Worm (Caenorhabditis elegans): ENCODE results near the gene F44A2.5.

Gene F44A2.5

DNA sequence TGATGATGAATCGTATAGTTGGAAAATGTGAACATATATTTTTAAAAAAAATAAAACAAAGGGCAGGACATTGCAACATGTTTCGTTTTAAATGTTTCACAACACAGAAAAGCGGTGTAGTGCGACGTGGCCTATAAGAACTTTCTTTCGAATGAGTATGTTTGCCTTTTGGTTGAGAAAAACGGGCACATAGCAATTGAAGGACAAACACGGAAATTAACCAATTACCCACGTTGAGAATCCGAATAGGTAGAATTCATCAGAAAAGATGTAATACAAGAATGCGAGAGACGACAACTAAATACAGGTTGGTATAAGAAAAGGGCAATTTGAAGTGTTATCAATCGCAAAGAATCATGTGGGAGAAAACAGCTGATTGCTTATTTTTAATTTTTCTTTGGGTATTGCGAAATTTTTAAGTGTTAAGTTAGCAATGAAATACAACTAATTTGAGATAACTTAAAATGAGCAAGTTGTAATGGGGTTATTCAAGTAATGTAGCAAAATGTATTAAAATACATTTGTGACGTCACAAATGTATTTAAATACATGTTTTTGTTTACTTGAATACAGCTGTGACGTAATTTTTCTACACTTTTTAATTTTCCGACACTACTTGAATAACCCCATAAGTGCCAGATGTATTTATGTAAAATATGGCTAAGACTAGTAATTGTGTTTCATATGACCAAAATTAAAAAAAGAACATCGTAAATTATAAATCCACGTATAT, 36.0 kb downstream of the F44A2.5 start, which contains the start of gene acl-14:
Gene acl-14 (minus strand): TSS at position 316 of the 733 bp plus-strand sequence.
- TF ChIP-seq ztf-7 (tag; optimal IDR thresholded peaks at IDR 0.05) (no peak), mes-2 (tag; optimal IDR thresholded peaks at IDR 0.05; ENCODE audit: poor library complexity, severe bottlenecking) (peak; percentile 28), cey-2 (tag; optimal IDR thresholded peaks at IDR 0.05; ENCODE audit: borderline replicate concordance, insufficient read depth) (no peak), ZK546.5 (tag; optimal IDR thresholded peaks at IDR 0.05) (no peak), nhr-102 (tag; optimal IDR thresholded peaks at IDR 0.05) (no peak), R02D3.7 (tag; optimal IDR thresholded peaks at IDR 0.05) (no peak), nhr-77 (tag; optimal IDR thresholded peaks at IDR 0.05) (no peak), Y105C5A.15 (GFP tag; IDR thresholded peaks at IDR 0.05) (no peak), dpl-1 (GFP tag; optimal IDR thresholded peaks at IDR 0.05) (no peak), ceh-20 (GFP tag; IDR thresholded peaks at IDR 0.05) (no peak), Y48G9A.11 (GFP tag; IDR thresholded peaks at IDR 0.05) (no peak), unc-62 (GFP tag; optimal IDR thresholded peaks at IDR 0.05 in 1 of 2) (peak in 1 of 2 experiments; percentile 36), unc-62 (tag; optimal IDR thresholded peaks at IDR 0.05) (no peak), nhr-25 (tag; optimal IDR thresholded peaks at IDR 0.05; ENCODE audit: borderline replicate concordance, insufficient read depth) (no peak), aha-1 (tag) (peak; percentile 82), duxl-1 (tag; optimal IDR thresholded peaks at IDR 0.05; ENCODE audit: poor library complexity) (no peak), ztf-11 (tag; optimal IDR thresholded peaks at IDR 0.05) (no peak), madf-9 (GFP tag; conservative IDR thresholded peaks at IDR 0.05) (no peak), lir-3 (tag; optimal IDR thresholded peaks at IDR 0.05) (no peak), mxl-3 (GFP tag; optimal IDR thresholded peaks at IDR 0.05) (no peak), nhr-28 (tag; optimal IDR thresholded peaks at IDR 0.05) (peak; percentile 64), ceh-82 (tag; optimal IDR thresholded peaks at IDR 0.05) (no peak), spr-1 (tag; optimal IDR thresholded peaks at IDR 0.05) (no peak), zag-1 (tag; optimal IDR thresholded peaks at IDR 0.05) (no peak), pqm-1 (tag; optimal IDR thresholded peaks at IDR 0.05) (no peak), hlh-11 (tag; optimal IDR thresholded peaks at IDR 0.05) (no peak), lin-29 (GFP tag; IDR thresholded peaks at IDR 0.05) (no peak), nhr-237 (tag; optimal IDR thresholded peaks at IDR 0.05) (no peak), mdt-29 (GFP tag; IDR thresholded peaks at IDR 0.05) (no peak), nhr-76 (tag; optimal IDR thresholded peaks at IDR 0.05) (no peak), madf-5 (GFP tag; IDR thresholded peaks at IDR 0.05) (no peak), lin-1 (GFP tag; IDR thresholded peaks at IDR 0.05) (no peak), daf-16 (GFP tag; optimal IDR thresholded peaks at IDR 0.05) (no peak), daf-16 (tag; optimal IDR thresholded peaks at IDR 0.05) (peak; percentile 34), T20F7.1 (GFP tag; optimal IDR thresholded peaks at IDR 0.05) (no peak), F44E2.7 (GFP tag; IDR thresholded peaks at IDR 0.05) (no peak), ama-1 (optimal IDR thresholded peaks at IDR 0.05) (no peak), zip-2 (tag; optimal IDR thresholded peaks at IDR 0.05) (no peak), mep-1 (tag; optimal IDR thresholded peaks at IDR 0.05) (peak; percentile 13), sdz-12 (GFP tag; optimal IDR thresholded peaks at IDR 0.05) (no peak), mdl-1 (tag; optimal IDR thresholded peaks at IDR 0.05) (peak in 1 of 2 experiments; percentile 10), dmd-6 (GFP tag; IDR thresholded peaks at IDR 0.05) (peak; percentile 31; the same call in 1 of the 2 replicates), nhr-111 (GFP tag; optimal IDR thresholded peaks at IDR 0.05) (no peak), hlh-30 (tag; optimal IDR thresholded peaks at IDR 0.05; ENCODE audit: insufficient read depth) (peak; percentile 30), D1046.2 (GFP tag; IDR thresholded peaks at IDR 0.05) (no peak), dmd-9 (GFP tag; IDR thresholded peaks at IDR 0.05) (no peak), hif-1 (tag; optimal IDR thresholded peaks at IDR 0.05) (no peak), unc-130 (GFP tag; optimal IDR thresholded peaks at IDR 0.05) (no peak)

Measured in whole organism, L4 larva.